Fruit fly (Drosophila melanogaster): ENCODE results near the gene ssp3.

Gene ssp3

DNA sequence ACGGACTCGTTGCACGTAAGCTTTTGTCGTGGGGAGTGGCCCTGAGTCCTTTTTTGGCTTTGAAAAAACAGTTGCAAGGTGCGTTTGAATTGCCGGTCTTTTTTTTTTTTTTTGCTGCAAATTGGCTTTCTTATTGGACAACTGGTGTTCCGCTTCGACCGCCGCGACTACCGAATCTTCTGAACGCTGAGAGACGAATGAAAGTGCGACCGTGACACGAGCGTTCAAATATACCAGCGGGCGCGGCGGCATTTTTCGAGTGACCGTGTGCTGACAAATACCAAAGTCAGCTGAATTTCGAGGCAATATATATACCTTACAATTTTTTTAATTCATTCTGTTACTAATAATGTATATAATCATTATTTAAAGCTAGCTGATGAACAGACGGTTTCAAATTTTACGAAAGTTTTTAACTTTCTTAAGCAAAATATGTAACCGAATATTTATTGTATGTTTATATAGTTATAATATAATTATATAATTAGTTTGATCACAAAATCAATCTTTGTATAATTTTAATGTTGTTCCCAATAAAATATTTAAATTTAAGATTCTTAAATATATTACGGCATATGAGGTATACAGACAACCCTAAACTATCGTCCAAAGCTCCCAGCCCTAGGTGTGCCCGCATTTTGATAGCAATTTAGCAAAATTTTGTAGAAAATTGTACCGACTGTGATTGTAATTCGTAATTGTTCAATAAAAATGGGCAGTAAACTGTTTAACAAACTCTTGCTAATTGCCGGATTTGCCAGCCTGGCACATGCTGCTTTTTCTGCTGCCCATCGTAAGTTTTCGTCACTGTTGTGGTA is 43.5 kb upstream of the ssp3 start, which contains the start of the genes Swip-1 and EMC5 (continued):
- TF ChIP-seq CG3919 (GFP tag; optimal IDR thresholded peaks at IDR 0.05) (peak; percentile 50), CG6163 (GFP tag; IDR thresholded peaks at IDR 0.05) (peak; percentile 61; the same call in 2 of the 3 replicates), CG15336 (GFP tag; IDR thresholded peaks at IDR 0.05) (no peak), achi (GFP tag; optimal IDR thresholded peaks at IDR 0.05) (peak; percentile 20), Hr38 (GFP tag; optimal IDR thresholded peaks at IDR 0.05) (no peak), Hr39 (GFP tag; optimal IDR thresholded peaks at IDR 0.05) (no peak), CG1621 (tag; optimal IDR thresholded peaks at IDR 0.05) (no peak), CG6854 (GFP tag; optimal IDR thresholded peaks at IDR 0.05) (peak; percentile 44), OdsH (GFP tag; optimal IDR thresholded peaks at IDR 0.05) (peak; percentile 36), salr (GFP tag; optimal IDR thresholded peaks at IDR 0.05) (peak in 1 of 2 experiments; percentile 58), acj6 (GFP tag; optimal IDR thresholded peaks at IDR 0.05) (peak; percentile 35), CG8632 (GFP tag; optimal IDR thresholded peaks at IDR 0.05) (no peak), Sox15 (GFP tag; optimal IDR thresholded peaks at IDR 0.05) (no peak), Met (GFP tag; optimal IDR thresholded peaks at IDR 0.05) (peak; percentile 13), net (GFP tag; optimal IDR thresholded peaks at IDR 0.05) (peak; percentile 20), CG8119 (GFP tag; IDR thresholded peaks at IDR 0.05) (0 out of 3 replicates have a peak, but pooled peaks have one; percentile 38), CG3032 (tag; optimal IDR thresholded peaks at IDR 0.05) (peak; percentile 66), svp (GFP tag) (no peak)

- TF ChIP-seq CG32006 (GFP tag; optimal IDR thresholded peaks at IDR 0.05) (no peak), CG6808 (GFP tag; optimal IDR thresholded peaks at IDR 0.05) (no peak), fd85E (GFP tag; optimal IDR thresholded peaks at IDR 0.05) (no peak), CG8319 (GFP tag; optimal IDR thresholded peaks at IDR 0.05) (no peak), dsx (GFP tag; optimal IDR thresholded peaks at IDR 0.05; ENCODE audit: poor library complexity, severe bottlenecking) (no peak), CG15336 (GFP tag; IDR thresholded peaks at IDR 0.05) (no peak)
Measured at dm6 chr2L:18986125-18986498, 42.4 kb upstream of the ssp3 start.

dm6 chr2L:18985201-18986124 is 41.7 kb upstream of the ssp3 start:
- TF ChIP-seq CG7368 (GFP tag; optimal IDR thresholded peaks at IDR 0.05) (no peak), CG31627 (GFP tag; optimal IDR thresholded peaks at IDR 0.05) (peak; percentile 49), Eip75B (GFP tag; optimal IDR thresholded peaks at IDR 0.05) (no peak), CG10669 (GFP tag; optimal IDR thresholded peaks at IDR 0.05) (no peak), CG34406 (GFP tag; optimal IDR thresholded peaks at IDR 0.05) (no peak), Eip93F (GFP tag; optimal IDR thresholded peaks at IDR 0.05) (no peak), Sox14 (GFP tag; optimal IDR thresholded peaks at IDR 0.05) (peak; percentile 17), eg (GFP tag; IDR thresholded peaks at IDR 0.05) (no peak), spab (GFP tag; optimal IDR thresholded peaks at IDR 0.05) (no peak), Lpt (GFP tag; optimal IDR thresholded peaks at IDR 0.05) (no peak), svp (GFP tag) (no peak), achi (GFP tag; optimal IDR thresholded peaks at IDR 0.05) (peak; percentile 21), CG11294 (GFP tag; IDR thresholded peaks at IDR 0.05) (no peak), CG4318 (GFP tag; optimal IDR thresholded peaks at IDR 0.05) (no peak), CG32006 (GFP tag; optimal IDR thresholded peaks at IDR 0.05) (peak; percentile 42), CG3032 (tag; optimal IDR thresholded peaks at IDR 0.05) (no peak), Hr38 (GFP tag; optimal IDR thresholded peaks at IDR 0.05) (no peak), Eip78C (GFP tag) (peak; percentile 67), CG9139 (GFP tag; optimal IDR thresholded peaks at IDR 0.05) (no peak), CG8119 (GFP tag; IDR thresholded peaks at IDR 0.05) (peak; percentile 26; the same call in 1 of the 3 replicates), Met (GFP tag; optimal IDR thresholded peaks at IDR 0.05) (no peak), topi (GFP tag; optimal IDR thresholded peaks at IDR 0.05) (peak; percentile 5), pdm3 (GFP tag; optimal IDR thresholded peaks at IDR 0.05) (no peak), ss (GFP tag; optimal IDR thresholded peaks at IDR 0.05) (no peak), Sox15 (GFP tag; optimal IDR thresholded peaks at IDR 0.05) (no peak), CG6163 (GFP tag; IDR thresholded peaks at IDR 0.05) (no peak), fd59A (GFP tag; optimal IDR thresholded peaks at IDR 0.05) (no peak), salr (GFP tag; optimal IDR thresholded peaks at IDR 0.05) (no peak), CG8632 (GFP tag; optimal IDR thresholded peaks at IDR 0.05) (no peak), fd85E (GFP tag; optimal IDR thresholded peaks at IDR 0.05) (no peak), CG15336 (GFP tag; IDR thresholded peaks at IDR 0.05) (0 out of 2 replicates have a peak, but pooled peaks have one; percentile 36), Sox102F (GFP tag; optimal IDR thresholded peaks at IDR 0.05) (no peak), CG6854 (GFP tag; optimal IDR thresholded peaks at IDR 0.05) (no peak)
